Fruit fly (Drosophila melanogaster) whole organism, prepupa: ENCODE results near the gene P5cr.

Experiments
- Blimp-1 ChIP-seq: fragments of 200-800 bp; sonication (Bioruptor generic); optimal IDR thresholded peaks from 3 replicates; lab custom pipeline; 2017; ENCODE audit warnings: missing biosample characterization, missing genetic modification characterization, mild to moderate bottlenecking, moderate library complexity, missing genetic modification reagents
- CG10631 ChIP-seq: fragments of 200-800 bp; sonication (Bioruptor generic); optimal IDR thresholded peaks from 2 replicates; lab custom pipeline; 2016; ENCODE audit warnings: missing biosample characterization, missing genetic modification characterization
- CG10669 ChIP-seq: fragments of 200-800 bp; sonication (Bioruptor generic); optimal IDR thresholded peaks from 3 replicates; lab custom pipeline; 2018; ENCODE audit warnings: missing biosample characterization, mild to moderate bottlenecking, missing genetic modification characterization, moderate library complexity
- CG11902 ChIP-seq: fragments of 200-800 bp; sonication (Bioruptor generic); optimal IDR thresholded peaks from 3 replicates; lab custom pipeline; 2016; ENCODE audit warnings: missing biosample characterization, missing genetic modification characterization
- CG15336 ChIP-seq: fragments of 200-800 bp; sonication (Bioruptor generic); IDR thresholded peaks from 2 replicates; pipeline ENCODE4 v1.3.6; 2022; ENCODE audit warnings: missing biosample characterization, missing genetic modification characterization
- CG1621 ChIP-seq: fragments of 200-800 bp; sonication (Bioruptor generic); optimal IDR thresholded peaks from 3 replicates; lab custom pipeline; 2018; ENCODE audit warnings: missing biosample characterization, mild to moderate bottlenecking, missing genetic modification characterization
- CG16779 ChIP-seq: fragments of 200-800 bp; sonication (Bioruptor generic); optimal IDR thresholded peaks from 3 replicates; lab custom pipeline; 2017; ENCODE audit warnings: missing biosample characterization, mild to moderate bottlenecking, missing genetic modification characterization
- CG3032 ChIP-seq: fragments of 200-800 bp; optimal IDR thresholded peaks from 2 replicates; lab custom pipeline; 2019; ENCODE audit warnings: missing biosample characterization, mild to moderate bottlenecking, missing genetic modification characterization, moderate library complexity
- CG34406 ChIP-seq: fragments of 200-800 bp; sonication (Bioruptor generic); optimal IDR thresholded peaks from 3 replicates; lab custom pipeline; 2016; ENCODE audit warnings: missing biosample characterization, missing genetic modification characterization
- CG3919 ChIP-seq: fragments of 200-800 bp; sonication (Bioruptor generic); optimal IDR thresholded peaks from 3 replicates; lab custom pipeline; 2016; ENCODE audit warnings: missing biosample characterization, missing genetic modification characterization
- CG6163 ChIP-seq: fragments of 200-800 bp; sonication (Bioruptor generic); IDR thresholded peaks from 3 replicates; pipeline ENCODE4 v1.3.6; 2022; ENCODE audit warnings: missing biosample characterization, missing genetic modification characterization
- CG6276 ChIP-seq: fragments of 200-800 bp; sonication (Bioruptor generic); optimal IDR thresholded peaks from 2 replicates; lab custom pipeline; 2017; ENCODE audit warnings: missing biosample characterization, mild to moderate bottlenecking, missing genetic modification characterization
- CG8119 ChIP-seq: fragments of 200-800 bp; sonication (Bioruptor generic); IDR thresholded peaks from 3 replicates; pipeline ENCODE4 v1.3.6; 2022; ENCODE audit warnings: missing biosample characterization, missing genetic modification characterization
- CG8319 ChIP-seq: fragments of 200-800 bp; sonication (Bioruptor generic); optimal IDR thresholded peaks from 3 replicates; lab custom pipeline; 2016; ENCODE audit warnings: missing biosample characterization, missing genetic modification characterization
- CG8632 ChIP-seq: fragments of 200-800 bp; sonication (Bioruptor generic); optimal IDR thresholded peaks from 3 replicates; lab custom pipeline; 2016; ENCODE audit warnings: missing biosample characterization, missing genetic modification characterization
- CG9139 ChIP-seq: fragments of 200-800 bp; sonication (Bioruptor generic); optimal IDR thresholded peaks from 3 replicates; lab custom pipeline; 2017; ENCODE audit warnings: missing biosample characterization, mild to moderate bottlenecking, missing genetic modification characterization
- Eip75B ChIP-seq: fragments of 200-800 bp; sonication (Bioruptor generic); optimal IDR thresholded peaks from 3 replicates; lab custom pipeline; 2016; ENCODE audit warnings: missing biosample characterization, missing genetic modification characterization
- Eip93F ChIP-seq: fragments of 200-800 bp; sonication (Bioruptor generic); optimal IDR thresholded peaks from 2 replicates; lab custom pipeline; 2016; ENCODE audit warnings: missing biosample characterization, mild to moderate bottlenecking, missing genetic modification characterization
- Ets21C ChIP-seq: fragments of 200-800 bp; sonication (Bioruptor generic); optimal IDR thresholded peaks from 3 replicates; lab custom pipeline; 2016; ENCODE audit warnings: missing biosample characterization, missing genetic modification characterization
- Ets96B ChIP-seq: fragments of 200-800 bp; optimal IDR thresholded peaks from 2 replicates; lab custom pipeline; 2019; ENCODE audit warnings: missing biosample characterization, mild to moderate bottlenecking, missing genetic modification characterization, moderate library complexity
- Gug ChIP-seq: fragments of 200-800 bp; sonication (Bioruptor generic); IDR thresholded peaks from 2 replicates; pipeline ENCODE4 v1.3.6; 2022; ENCODE audit warnings: missing biosample characterization, missing genetic modification characterization
- Hr39 ChIP-seq: fragments of 200-800 bp; sonication (Bioruptor generic); optimal IDR thresholded peaks from 2 replicates; lab custom pipeline; 2016; ENCODE audit warnings: missing biosample characterization, missing genetic modification characterization
- Hr4 ChIP-seq: fragments of 200-800 bp; sonication (Bioruptor generic); optimal IDR thresholded peaks from 3 replicates; lab custom pipeline; 2016; ENCODE audit warnings: missing biosample characterization, missing genetic modification characterization
- Lpt ChIP-seq: fragments of 200-800 bp; sonication (Bioruptor generic); optimal IDR thresholded peaks from 3 replicates; lab custom pipeline; 2016; ENCODE audit warnings: missing biosample characterization, missing genetic modification characterization
- Met ChIP-seq: fragments of 200-800 bp; sonication (Bioruptor generic); optimal IDR thresholded peaks from 3 replicates; lab custom pipeline; 2016; ENCODE audit warnings: missing biosample characterization, missing genetic modification characterization
- OdsH ChIP-seq: fragments of 200-800 bp; sonication (Bioruptor generic); optimal IDR thresholded peaks from 3 replicates; lab custom pipeline; 2016; ENCODE audit warnings: missing biosample characterization, missing genetic modification characterization
- Smox ChIP-seq: fragments of 200-800 bp; sonication (Bioruptor generic); optimal IDR thresholded peaks from 3 replicates; lab custom pipeline; 2016; ENCODE audit warnings: missing biosample characterization, missing genetic modification characterization
- Sox14 ChIP-seq: fragments of 200-800 bp; sonication (Bioruptor generic); optimal IDR thresholded peaks from 3 replicates; lab custom pipeline; 2016; ENCODE audit warnings: missing biosample characterization, missing genetic modification characterization
- Sox15 ChIP-seq: fragments of 200-800 bp; sonication (Bioruptor generic); optimal IDR thresholded peaks from 3 replicates; lab custom pipeline; 2016; ENCODE audit warnings: missing biosample characterization, missing genetic modification characterization
- achi ChIP-seq: fragments of 200-800 bp; sonication (Bioruptor generic); optimal IDR thresholded peaks from 3 replicates; lab custom pipeline; 2016; ENCODE audit warnings: missing biosample characterization, missing genetic modification characterization
- acj6 ChIP-seq: fragments of 200-800 bp; sonication (Bioruptor generic); optimal IDR thresholded peaks from 3 replicates; lab custom pipeline; 2016; ENCODE audit warnings: missing biosample characterization, missing genetic modification characterization
- dac ChIP-seq: fragments of 200-800 bp; sonication (Bioruptor generic); optimal IDR thresholded peaks from 2 replicates; lab custom pipeline; 2017; ENCODE audit warnings: missing biosample characterization, mild to moderate bottlenecking, missing genetic modification characterization
- dsx ChIP-seq: fragments of 200-800 bp; optimal IDR thresholded peaks from 3 replicates; lab custom pipeline; 2019; ENCODE audit warnings: missing biosample characterization, mild to moderate bottlenecking, missing genetic modification characterization, moderate library complexity; ENCODE audit not compliant: poor library complexity, severe bottlenecking
- esn ChIP-seq: fragments of 200-800 bp; sonication (Bioruptor generic); optimal IDR thresholded peaks from 2 replicates; lab custom pipeline; 2016; ENCODE audit warnings: missing biosample characterization, mild to moderate bottlenecking, missing genetic modification characterization, moderate library complexity
- fd59A ChIP-seq: fragments of 200-800 bp; sonication (Bioruptor generic); optimal IDR thresholded peaks from 2 replicates; lab custom pipeline; 2017; ENCODE audit warnings: missing biosample characterization, mild to moderate bottlenecking, missing genetic modification characterization, missing genetic modification reagents
- fd85E ChIP-seq: fragments of 200-800 bp; sonication (Bioruptor generic); optimal IDR thresholded peaks from 3 replicates; lab custom pipeline; 2016; ENCODE audit warnings: missing biosample characterization, missing genetic modification characterization
- fkh ChIP-seq: fragments of 200-800 bp; sonication (Bioruptor generic); optimal IDR thresholded peaks from 3 replicates; lab custom pipeline; 2017; ENCODE audit warnings: missing biosample characterization, mild to moderate bottlenecking, missing genetic modification characterization, moderate library complexity
- lz ChIP-seq: fragments of 200-800 bp; sonication (Bioruptor generic); optimal IDR thresholded peaks from 3 replicates; lab custom pipeline; 2016; ENCODE audit warnings: missing biosample characterization, missing genetic modification characterization
- net ChIP-seq: fragments of 200-800 bp; sonication (Bioruptor generic); optimal IDR thresholded peaks from 3 replicates; lab custom pipeline; 2016; ENCODE audit warnings: missing biosample characterization, missing genetic modification characterization
- pdm3 ChIP-seq: fragments of 200-800 bp; sonication (Bioruptor generic); optimal IDR thresholded peaks from 3 replicates; lab custom pipeline; 2016; ENCODE audit warnings: missing biosample characterization, missing genetic modification characterization
- svp ChIP-seq: fragments of 200-800 bp; sonication (Bioruptor generic); peaks from one replicate; lab custom pipeline; 2016; ENCODE audit warnings: missing biosample characterization, missing genetic modification characterization
- topi ChIP-seq: fragments of 200-800 bp; sonication (Bioruptor generic); optimal IDR thresholded peaks from 3 replicates; lab custom pipeline; 2016; ENCODE audit warnings: missing biosample characterization, missing genetic modification characterization
- vri ChIP-seq: fragments of 200-800 bp; sonication (Bioruptor generic); optimal IDR thresholded peaks from 3 replicates; lab custom pipeline; 2016; ENCODE audit warnings: missing biosample characterization, mild to moderate bottlenecking, missing genetic modification characterization

Gene P5cr

dm6 chr3R:19028758-19029157 lies at the start of gene P5cr, which contains the start of gene GatA (continued):
- TF ChIP-seq CG8319 (GFP tag; lab: Kevin White, UChicago): no peak
- peak; percentile 68 for TF ChIP-seq Ets21C (GFP tag; lab: Kevin White, UChicago)
- TF ChIP-seq CG1621 (tag; lab: Kevin White, UChicago): peak; percentile 72
- TF ChIP-seq Hr4 (GFP tag; lab: Kevin White, UChicago): peak; percentile 91
- peak; percentile 70 for TF ChIP-seq Ets96B (tag; lab: Kevin White, UChicago)
- TF ChIP-seq esn (GFP tag; lab: Kevin White, UChicago): peak; percentile 84
- TF ChIP-seq CG16779 (tag; lab: Kevin White, UChicago): no peak
- peak; percentile 75 for TF ChIP-seq Lpt (GFP tag; lab: Kevin White, UChicago)

- TF ChIP-seq Sox14 (peak; percentile 28), CG6163 (GFP tag; lab: Robert Waterston, UW) (peak; percentile 65; the same call in 2 of the 3 replicates), net (no peak), CG10631 (GFP tag; lab: Kevin White, UChicago) (no peak), CG6276 (peak; percentile 63), CG11902 (no peak), svp (GFP tag; lab: Kevin White, UChicago) (peak; percentile 32), CG9139 (GFP tag; lab: Kevin White, UChicago) (peak; percentile 30), Met (GFP tag; lab: Kevin White, UChicago) (peak; percentile 23), Lpt (GFP tag; lab: Kevin White, UChicago) (no peak), OdsH (no peak), fkh (GFP tag; lab: Kevin White, UChicago) (no peak), Hr4 (GFP tag; lab: Kevin White, UChicago) (peak; percentile 5), CG8119 (peak; percentile 48; the same call in 1 of the 3 replicates), CG16779 (tag; lab: Kevin White, UChicago) (peak; percentile 34), pdm3 (no peak), lz (GFP tag; lab: Kevin White, UChicago) (no peak), Smox (GFP tag; lab: Kevin White, UChicago) (peak; percentile 16), CG15336 (0 out of 2 replicates have a peak, but pooled peaks have one; percentile 29), CG8632 (no peak)
Observed at dm6 chr3R:18980863-18981536, 47.7 kb upstream of the P5cr start, which contains the start of the genes dnk and Smu1. TSS of gene dnk (plus strand) at chr3R:18980995. TSS of gene Smu1 (minus strand) at chr3R:18981324.

dm6 chr3R:18983614-18984185 lies 45.0 kb upstream of the P5cr start, which contains the start of the genes snRNP-U1-C and gukh:
TSS of gene snRNP-U1-C (minus strand) at chr3R:18983650.
TSS of gene gukh (plus strand) at chr3R:18984025.
- TF ChIP-seq CG34406 (GFP tag; lab: Kevin White, UChicago): peak; percentile 83
- TF ChIP-seq CG3032: peak; percentile 68
- TF ChIP-seq Gug (GFP tag; lab: Robert Waterston, UW): peak; percentile 69; the same call in 1 of the 2 replicates
- no peak for TF ChIP-seq Blimp-1 (GFP tag; lab: Kevin White, UChicago)
- peak; percentile 76 for TF ChIP-seq Met (GFP tag; lab: Kevin White, UChicago)
- peak; percentile 76 for TF ChIP-seq achi (GFP tag; lab: Kevin White, UChicago)
- peak; percentile 66 for TF ChIP-seq Sox15 (GFP tag; lab: Kevin White, UChicago)
- TF ChIP-seq CG8319 (GFP tag; lab: Kevin White, UChicago): peak; percentile 37
- TF ChIP-seq Eip93F (GFP tag; lab: Kevin White, UChicago): peak; percentile 58
- TF ChIP-seq Lpt (GFP tag; lab: Kevin White, UChicago): peak; percentile 52
- peak; percentile 74 for TF ChIP-seq vri
- peak; percentile 79 for TF ChIP-seq Hr4 (GFP tag; lab: Kevin White, UChicago)
- peak; percentile 78 for TF ChIP-seq Smox (GFP tag; lab: Kevin White, UChicago)
- no peak for TF ChIP-seq CG1621 (tag; lab: Kevin White, UChicago)
- peak; percentile 86 for TF ChIP-seq CG6163 (GFP tag; lab: Robert Waterston, UW)
- TF ChIP-seq topi (GFP tag; lab: Kevin White, UChicago): peak; percentile 58
- TF ChIP-seq dac (GFP tag; lab: Kevin White, UChicago): peak; percentile 42
- peak; percentile 61 for TF ChIP-seq CG10669 (GFP tag; lab: Kevin White, UChicago)
- TF ChIP-seq acj6 (GFP tag; lab: Kevin White, UChicago): peak; percentile 83
- peak; percentile 76 for TF ChIP-seq CG10631 (GFP tag; lab: Kevin White, UChicago)
- TF ChIP-seq fd85E (GFP tag; lab: Kevin White, UChicago): no peak
- TF ChIP-seq Eip75B (GFP tag; lab: Kevin White, UChicago): peak; percentile 62
- TF ChIP-seq dsx (GFP tag; lab: Kevin White, UChicago): peak; percentile 70
- peak; percentile 71 for TF ChIP-seq CG8632
- TF ChIP-seq net: peak; percentile 75
- peak; percentile 56 for TF ChIP-seq CG3919 (GFP tag; lab: Kevin White, UChicago)
- peak; percentile 73 for TF ChIP-seq Ets96B (tag; lab: Kevin White, UChicago)
- peak; percentile 54 for TF ChIP-seq Hr39
- peak; percentile 46 for TF ChIP-seq Ets21C (GFP tag; lab: Kevin White, UChicago)
- peak; percentile 62 for TF ChIP-seq lz (GFP tag; lab: Kevin White, UChicago)
- no peak for TF ChIP-seq CG16779 (tag; lab: Kevin White, UChicago)
- TF ChIP-seq CG6276: no peak
- TF ChIP-seq esn (GFP tag; lab: Kevin White, UChicago): peak; percentile 75
- TF ChIP-seq svp (GFP tag; lab: Kevin White, UChicago): peak; percentile 73
- peak; percentile 41 for TF ChIP-seq fd59A
